Fruit fly (Drosophila melanogaster) whole organism, embryonic: ENCODE measurements around the gene Nf-YA.
A peak's percentile ranks its signal among the peaks of the same experiment; 100 is the strongest.

Experiments
- Asciz ChIP-seq: fragments of 200-800 bp; sonication (Bioruptor generic); optimal IDR thresholded peaks from 2 replicates; lab custom pipeline; 2017; ENCODE audit warnings: missing biosample characterization, mild to moderate bottlenecking, missing genetic modification characterization, missing genetic modification reagents
- BEAF-32 ChIP-seq: fragments of 200-800 bp; sonication (Bioruptor generic); optimal IDR thresholded peaks from 3 replicates; lab custom pipeline; 2017; ENCODE audit warnings: missing biosample characterization, missing genetic modification characterization, mild to moderate bottlenecking, moderate library complexity, missing genetic modification reagents
- Bgb ChIP-seq: fragments of 200-800 bp; sonication (Bioruptor generic); IDR thresholded peaks from 2 replicates; pipeline ENCODE4 v1.3.6; 2022; ENCODE audit warnings: missing biosample characterization, missing genetic modification characterization; ENCODE audit not compliant: partially characterized antibody
- CG10321 ChIP-seq: fragments of 200-800 bp; sonication (Bioruptor generic); IDR thresholded peaks from 2 replicates; pipeline ENCODE4 v1.3.6; 2022; ENCODE audit warnings: missing biosample characterization, missing genetic modification characterization
- CG10462 ChIP-seq: fragments of 200-800 bp; sonication (Bioruptor generic); optimal IDR thresholded peaks from 2 replicates; lab custom pipeline; 2016; ENCODE audit warnings: missing biosample characterization, missing genetic modification characterization
- CG10543 ChIP-seq: fragments of 200-800 bp; sonication (Bioruptor generic); optimal IDR thresholded peaks from 3 replicates; lab custom pipeline; 2017; ENCODE audit warnings: missing biosample characterization, mild to moderate bottlenecking, missing genetic modification characterization, moderate library complexity
- CG11723 ChIP-seq: fragments of 200-800 bp; sonication (Bioruptor generic); optimal IDR thresholded peaks from 2 replicates; lab custom pipeline; 2017; ENCODE audit warnings: missing biosample characterization, mild to moderate bottlenecking, missing genetic modification characterization
- CG12104 ChIP-seq: fragments of 200-800 bp; sonication (Bioruptor generic); optimal IDR thresholded peaks from 3 replicates; lab custom pipeline; 2016; ENCODE audit warnings: missing biosample characterization, missing genetic modification characterization
- CG13894 ChIP-seq: fragments of 200-800 bp; sonication (Bioruptor generic); optimal IDR thresholded peaks from 3 replicates; lab custom pipeline; 2018; ENCODE audit warnings: missing biosample characterization, mild to moderate bottlenecking, missing genetic modification characterization, moderate library complexity
- CG14441 ChIP-seq: fragments of 200-800 bp; sonication (Bioruptor generic); IDR thresholded peaks from 2 replicates; pipeline ENCODE4 v1.3.6; 2022; ENCODE audit warnings: missing biosample characterization, missing genetic modification characterization
- CG14710 ChIP-seq: fragments of 200-800 bp; sonication (Bioruptor generic); optimal IDR thresholded peaks from 3 replicates; lab custom pipeline; 2019; ENCODE audit warnings: missing biosample characterization, mild to moderate bottlenecking, missing genetic modification characterization, moderate library complexity
- CG17328 ChIP-seq: fragments of 200-800 bp; sonication (Bioruptor generic); IDR thresholded peaks from 2 replicates; pipeline ENCODE4 v1.3.6; 2022; ENCODE audit warnings: missing biosample characterization, missing genetic modification characterization
- CG17612 ChIP-seq: fragments of 200-800 bp; sonication (Bioruptor generic); IDR thresholded peaks from 2 replicates; pipeline ENCODE4 v1.3.6; 2022; ENCODE audit warnings: missing biosample characterization, missing genetic modification characterization
- CG18619 ChIP-seq: fragments of 200-800 bp; sonication (Bioruptor generic); optimal IDR thresholded peaks from 3 replicates; lab custom pipeline; 2017; ENCODE audit warnings: missing biosample characterization, mild to moderate bottlenecking, missing genetic modification characterization
- CG2120 ChIP-seq: fragments of 200-800 bp; sonication (Bioruptor generic); optimal IDR thresholded peaks from 3 replicates; lab custom pipeline; 2016; ENCODE audit warnings: missing biosample characterization, missing genetic modification characterization
- CG2678 ChIP-seq: fragments of 200-800 bp; sonication (Bioruptor generic); optimal IDR thresholded peaks from 3 replicates; lab custom pipeline; 2019; ENCODE audit warnings: missing biosample characterization, mild to moderate bottlenecking, missing genetic modification characterization, moderate library complexity
- CG2889 ChIP-seq: fragments of 200-800 bp; sonication (Bioruptor generic); IDR thresholded peaks from 3 replicates; pipeline ENCODE4 v1.3.6; 2022; ENCODE audit warnings: missing biosample characterization, missing genetic modification characterization
- CG31365 ChIP-seq: fragments of 200-800 bp; sonication (Bioruptor generic); optimal IDR thresholded peaks from 2 replicates; lab custom pipeline; 2018; ENCODE audit warnings: missing biosample characterization, mild to moderate bottlenecking, missing genetic modification characterization
- CG31388 ChIP-seq: fragments of 200-800 bp; sonication (Bioruptor generic); optimal IDR thresholded peaks from 2 replicates; lab custom pipeline; 2016; ENCODE audit warnings: missing biosample characterization, missing genetic modification characterization
- CG3163 ChIP-seq: fragments of 200-800 bp; sonication (Bioruptor generic); optimal IDR thresholded peaks from 3 replicates; lab custom pipeline; 2016; ENCODE audit warnings: missing biosample characterization, missing genetic modification characterization
- CG32772 ChIP-seq: fragments of 200-800 bp; sonication (Bioruptor generic); IDR thresholded peaks from 2 replicates; pipeline ENCODE4 v1.3.6; 2022; ENCODE audit warnings: missing biosample characterization, missing genetic modification characterization
- CG42726 ChIP-seq: fragments of 200-800 bp; sonication (Bioruptor generic); IDR thresholded peaks from 2 replicates; pipeline ENCODE4 v1.3.6; 2022; ENCODE audit warnings: missing biosample characterization, missing genetic modification characterization; ENCODE audit not compliant: partially characterized antibody
- CG5180 ChIP-seq: fragments of 200-800 bp; sonication (Bioruptor generic); optimal IDR thresholded peaks from 3 replicates; lab custom pipeline; 2017; ENCODE audit warnings: missing biosample characterization, missing genetic modification characterization, mild to moderate bottlenecking, moderate library complexity, missing genetic modification reagents
- CG7839 ChIP-seq: fragments of 200-800 bp; sonication (Bioruptor generic); optimal IDR thresholded peaks from 3 replicates; lab custom pipeline; 2018; ENCODE audit warnings: missing biosample characterization, mild to moderate bottlenecking, missing genetic modification characterization, moderate library complexity
- CG9727 ChIP-seq: fragments of 200-800 bp; sonication (Bioruptor generic); optimal IDR thresholded peaks from 3 replicates; lab custom pipeline; 2017; ENCODE audit warnings: missing biosample characterization, mild to moderate bottlenecking, missing genetic modification characterization
- CG9876 ChIP-seq: fragments of 200-800 bp; sonication (Bioruptor generic); optimal IDR thresholded peaks from 2 replicates; lab custom pipeline; 2016; ENCODE audit warnings: missing biosample characterization, missing genetic modification characterization
- Ets65A ChIP-seq: fragments of 200-800 bp; sonication (Bioruptor generic); peaks from one replicate; lab custom pipeline; 2016; ENCODE audit warnings: missing biosample characterization, missing genetic modification characterization
- Hmr ChIP-seq: fragments of 200-800 bp; sonication (Bioruptor generic); optimal IDR thresholded peaks from 3 replicates; lab custom pipeline; 2017; ENCODE audit warnings: mild to moderate bottlenecking, missing biosample characterization, missing genetic modification reagents, missing genetic modification characterization
- Jarid2 ChIP-seq: fragments of 200-800 bp; sonication (Bioruptor generic); optimal IDR thresholded peaks from 3 replicates; lab custom pipeline; 2017; ENCODE audit warnings: mild to moderate bottlenecking, missing biosample characterization, missing genetic modification reagents, missing genetic modification characterization
- MBD-R2 ChIP-seq: fragments of 200-800 bp; sonication (Bioruptor generic); IDR thresholded peaks from 2 replicates; pipeline ENCODE4 v1.3.6; 2022; ENCODE audit warnings: missing biosample characterization, missing genetic modification characterization
- MTF-1 ChIP-seq: fragments of 200-800 bp; sonication (Bioruptor generic); optimal IDR thresholded peaks from 2 replicates; lab custom pipeline; 2018; ENCODE audit warnings: missing biosample characterization, mild to moderate bottlenecking, missing genetic modification characterization, borderline replicate concordance
- Myb ChIP-seq: fragments of 200-800 bp; sonication (Bioruptor generic); optimal IDR thresholded peaks from 2 replicates; lab custom pipeline; 2016; ENCODE audit warnings: missing biosample characterization, missing genetic modification characterization
- Neu2 ChIP-seq: fragments of 200-800 bp; sonication (Bioruptor generic); optimal IDR thresholded peaks from 3 replicates; lab custom pipeline; 2016; ENCODE audit warnings: missing biosample characterization, missing genetic modification characterization, borderline replicate concordance
- Nf-YC ChIP-seq: fragments of 200-800 bp; optimal IDR thresholded peaks from 3 replicates; lab custom pipeline; 2019; ENCODE audit warnings: missing biosample characterization, mild to moderate bottlenecking, missing genetic modification characterization, moderate library complexity
- Opbp ChIP-seq: fragments of 200-800 bp; sonication (Bioruptor generic); IDR thresholded peaks from 3 replicates; pipeline ENCODE4 v1.3.6; 2022; ENCODE audit warnings: missing biosample characterization, missing genetic modification characterization; ENCODE audit not compliant: partially characterized antibody
- Rfx ChIP-seq: fragments of 200-800 bp; sonication (Bioruptor generic); IDR thresholded peaks from 2 replicates; pipeline ENCODE4 v1.3.6; 2022; ENCODE audit warnings: missing biosample characterization, missing genetic modification characterization
- ato ChIP-seq: fragments of 200-800 bp; sonication (Bioruptor generic); IDR thresholded peaks from 2 replicates; pipeline ENCODE4 v1.3.6; 2022; ENCODE audit warnings: missing biosample characterization, missing genetic modification characterization; ENCODE audit not compliant: partially characterized antibody
- caup ChIP-seq: fragments of 200-800 bp; sonication (Bioruptor generic); optimal IDR thresholded peaks from 3 replicates; lab custom pipeline; 2017; ENCODE audit warnings: missing biosample characterization, mild to moderate bottlenecking, missing genetic modification characterization, moderate library complexity; ENCODE audit not compliant: severe bottlenecking
- grn ChIP-seq: fragments of 200-800 bp; sonication (Bioruptor generic); optimal IDR thresholded peaks from 3 replicates; lab custom pipeline; 2017; ENCODE audit warnings: missing biosample characterization, missing genetic modification characterization
- lmd ChIP-seq: fragments of 200-800 bp; sonication (Bioruptor generic); IDR thresholded peaks from 2 replicates; pipeline ENCODE4 v1.3.6; 2022; ENCODE audit warnings: missing biosample characterization, missing genetic modification characterization
- mirr ChIP-seq: fragments of 200-800 bp; sonication (Bioruptor generic); optimal IDR thresholded peaks from 3 replicates; lab custom pipeline; 2018; ENCODE audit warnings: missing biosample characterization, mild to moderate bottlenecking, missing genetic modification characterization
- nerfin-2 ChIP-seq: fragments of 200-800 bp; sonication (Bioruptor generic); IDR thresholded peaks from 2 replicates; pipeline ENCODE4 v1.3.6; 2022; ENCODE audit warnings: missing biosample characterization, missing genetic modification characterization; ENCODE audit not compliant: partially characterized antibody
- pita ChIP-seq: fragments of 200-800 bp; sonication (Bioruptor generic); optimal IDR thresholded peaks from 2 replicates; lab custom pipeline; 2017; ENCODE audit warnings: missing biosample characterization, mild to moderate bottlenecking, missing genetic modification characterization
- row ChIP-seq: fragments of 200-800 bp; sonication (Bioruptor generic); IDR thresholded peaks from 3 replicates; pipeline ENCODE4 v1.3.6; 2022; ENCODE audit warnings: missing biosample characterization, missing genetic modification characterization
- sc ChIP-seq, 3 experiments: fragments of >200 bp in 2 of 3; fragments of 200-800 bp in 1 of 3; sonication (Bioruptor generic) in 1 of 3; optimal IDR thresholded peaks; 2 replicates in 2 of 3; 3 replicates in 1 of 3; lab custom pipeline; 2017; ENCODE audit warnings: mild to moderate bottlenecking in 1 of 3, missing biosample characterization in 1 of 3, missing genetic modification characterization in 1 of 3, missing genetic modification reagents in 1 of 3
- stc ChIP-seq: fragments of 200-800 bp; sonication (Bioruptor generic); IDR thresholded peaks from 2 replicates; pipeline ENCODE4 v1.3.6; 2022; ENCODE audit warnings: missing biosample characterization, missing genetic modification characterization
- ttk ChIP-seq: fragments of 200-800 bp; sonication (Bioruptor generic); IDR thresholded peaks from 2 replicates; pipeline ENCODE4 v2.1.2; 2022; ENCODE audit warnings: missing biosample characterization, missing genetic modification characterization
- zfh1 ChIP-seq: fragments of 200-800 bp; sonication (Bioruptor generic); IDR thresholded peaks from 3 replicates; pipeline ENCODE4 v1.3.6; 2022; ENCODE audit warnings: missing biosample characterization, missing genetic modification characterization

Gene Nf-YA

DNA sequence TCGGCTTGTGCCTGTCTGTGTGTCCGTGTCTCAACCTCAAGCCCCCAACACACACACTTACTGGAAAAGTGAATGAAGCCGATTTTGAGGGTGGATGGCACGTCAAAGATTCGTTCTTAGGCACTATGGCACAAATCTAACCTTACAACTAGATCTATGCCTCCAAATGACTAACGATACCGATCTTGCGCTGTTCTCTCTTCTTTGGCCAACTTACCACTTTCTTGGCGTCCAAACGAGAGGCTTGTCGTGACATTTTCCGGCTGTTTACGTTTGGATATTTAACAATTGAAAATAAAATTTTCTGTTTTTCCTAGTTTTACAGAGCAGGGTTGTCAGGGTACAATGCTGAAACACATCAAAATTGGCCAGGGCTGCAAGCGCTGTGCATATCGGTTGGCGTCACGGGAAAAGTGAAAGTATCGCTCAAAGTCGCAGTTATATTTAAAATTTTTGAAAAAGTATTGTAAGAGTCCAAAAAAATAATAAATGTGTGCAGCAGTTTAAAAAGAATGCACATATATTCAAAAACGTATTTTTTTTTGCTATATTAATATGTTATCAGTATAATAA lies at the start of gene Nf-YA, which contains the start of gene Bet3 (continued):
- TF ChIP-seq CG31388 (GFP tag; lab: Kevin White, UChicago) (peak; percentile 39), stc (no peak), Opbp (GFP tag; lab: Robert Waterston, UW) (peak; percentile 83), zfh1 (GFP tag; lab: Robert Waterston, UW) (no peak; the same call in 2 of the 3 replicates), Myb (GFP tag; lab: Kevin White, UChicago) (peak; percentile 98), caup (GFP tag; lab: Kevin White, UChicago) (peak; percentile 35), CG11723 (GFP tag; lab: Kevin White, UChicago) (no peak), Asciz (GFP tag; lab: Kevin White, UChicago) (no peak), Nf-YC (tag; lab: Kevin White, UChicago) (peak; percentile 43), CG17612 (peak; percentile 43), CG9876 (GFP tag; lab: Kevin White, UChicago) (peak; percentile 8), CG7839 (tag; lab: Kevin White, UChicago) (peak; percentile 41), CG18619 (GFP tag; lab: Kevin White, UChicago) (peak; percentile 34), CG3163 (GFP tag; lab: Kevin White, UChicago) (peak; percentile 17), CG14710 (tag; lab: Kevin White, UChicago) (peak; percentile 70), row (GFP tag; lab: Robert Waterston, UW) (peak; percentile 93), grn (GFP tag; lab: Kevin White, UChicago) (no peak), ttk (GFP tag; lab: Robert Waterston, UW) (peak; percentile 38; the same call in 1 of the 2 replicates), CG14441 (GFP tag; lab: Robert Waterston, UW) (peak; percentile 59), Rfx (GFP tag; lab: Robert Waterston, UW) (peak; percentile 76), MBD-R2 (peak; percentile 95), CG10462 (GFP tag; lab: Kevin White, UChicago) (no peak), MTF-1 (peak; percentile 69), CG12104 (GFP tag; lab: Kevin White, UChicago) (peak; percentile 30), CG2678 (tag; lab: Kevin White, UChicago) (peak; percentile 44), CG2889 (GFP tag; lab: Robert Waterston, UW) (no peak), pita (GFP tag; lab: Kevin White, UChicago) (peak; percentile 37), CG13894 (tag; lab: Kevin White, UChicago) (peak; percentile 66), CG9727 (GFP tag; lab: Kevin White, UChicago) (peak; percentile 41), BEAF-32 (GFP tag; lab: Kevin White, UChicago) (peak; percentile 90), Jarid2 (GFP tag; lab: Kevin White, UChicago) (peak; percentile 20), nerfin-2 (peak; percentile 72), CG2120 (peak; percentile 63), Ets65A (peak; percentile 97), CG32772 (GFP tag; lab: Robert Waterston, UW) (peak; percentile 61), CG17328 (GFP tag; lab: Robert Waterston, UW) (peak; percentile 31; the same call in 1 of the 2 replicates), lmd (GFP tag; lab: Robert Waterston, UW) (peak; percentile 54), Bgb (GFP tag; lab: Robert Waterston, UW) (peak; percentile 87), Neu2 (GFP tag; lab: Kevin White, UChicago) (no peak), CG5180 (GFP tag; lab: Kevin White, UChicago) (no peak), Hmr (GFP tag; lab: Kevin White, UChicago) (peak; percentile 42), mirr (GFP tag; lab: Kevin White, UChicago) (no peak), sc (optimal IDR thresholded peaks at IDR 0.05; lab: Kevin White, UChicago) (no peak), sc (GFP tag; optimal IDR thresholded peaks at IDR 0.05; lab: Kevin White, UChicago) (no peak), CG10321 (GFP tag; lab: Robert Waterston, UW) (no peak), CG42726 (GFP tag; lab: Robert Waterston, UW) (peak; percentile 86), CG10543 (GFP tag; lab: Kevin White, UChicago) (peak; percentile 36), ato (GFP tag; lab: Robert Waterston, UW) (peak; percentile 20; the same call in 1 of the 2 replicates), CG31365 (tag; lab: Kevin White, UChicago) (no peak)
